Worm (Caenorhabditis elegans) whole organism, L4 larva: Measurements from ENCODE around the gene C24A8.6.
"Not testable (repeated sequence)": the region's sequence is repeated elsewhere in the genome, so short reads cannot be mapped to it uniquely, and the experiment has no call there.

Source experiments
- ceh-28 ChIP-seq: fragments of 150-350 bp; optimal IDR thresholded peaks from 2 replicates; lab custom pipeline; 2014; ENCODE audit warnings: missing biosample characterization, missing genetic modification reagents, missing genetic modification characterization
- ces-1 ChIP-seq: fragments of 150-350 bp; sonication (generic microtip); optimal IDR thresholded peaks from 4 replicates; lab custom pipeline; 2014; ENCODE audit warnings: missing biosample characterization, missing genetic modification reagents, missing genetic modification characterization
- egl-27 ChIP-seq: sonication (generic microtip); optimal IDR thresholded peaks from 3 replicates; lab custom pipeline; 2017; ENCODE audit warnings: missing biosample characterization, missing genetic modification reagents, missing genetic modification characterization
- fkh-10 ChIP-seq: fragments of 150-350 bp; optimal IDR thresholded peaks from 2 replicates; lab custom pipeline; 2014; ENCODE audit warnings: missing biosample characterization, missing genetic modification reagents, missing genetic modification characterization
- lir-3 ChIP-seq: sonication (generic microtip); optimal IDR thresholded peaks from 2 replicates; lab custom pipeline; 2016; ENCODE audit warnings: mild to moderate bottlenecking, missing genetic modification characterization, missing compliant biosample characterization
- nhr-42 ChIP-seq: fragments of 200-800 bp; sonication (Bioruptor generic); IDR thresholded peaks from 2 replicates; pipeline ENCODE4 v1.3.6; 2022; ENCODE audit warnings: missing genetic modification characterization, missing compliant biosample characterization
- nhr-77 ChIP-seq: fragments of 150-350 bp; optimal IDR thresholded peaks from 2 replicates; lab custom pipeline; 2014; ENCODE audit warnings: missing biosample characterization, missing genetic modification characterization
- pha-4 ChIP-seq, 2 experiments: fragments of 150-350 bp in 1 of 2; fragments of 200-800 bp in 1 of 2; sonication (Bioruptor generic) in 1 of 2; IDR thresholded peaks in 1 of 2; optimal IDR thresholded peaks in 1 of 2; 2 replicates each; pipeline versions ENCODE4 v1.3.6 to Lab custom; 2014 to 2022; ENCODE audit warnings: missing genetic modification characterization in 2 of 2, missing genetic modification reagents in 2 of 2, missing biosample characterization in 1 of 2, missing compliant biosample characterization in 1 of 2
- unc-130 ChIP-seq: sonication (generic microtip); optimal IDR thresholded peaks from 2 replicates; lab custom pipeline; 2016; ENCODE audit warnings: missing genetic modification reagents, missing genetic modification characterization, missing compliant biosample characterization
- unc-62 ChIP-seq, 3 experiments: fragments of 150-350 bp in 1 of 3; sonication (generic microtip); optimal IDR thresholded peaks in 2 of 3; peaks in 1 of 3; 1 replicate in 1 of 3; 2 replicates in 2 of 3; lab custom pipeline; 2014 to 2017; ENCODE audit warnings: missing biosample characterization in 3 of 3, missing genetic modification characterization in 3 of 3, missing genetic modification reagents in 3 of 3, missing genotype in 1 of 3

ce11 chrX:4332305-4332704 is at the start of gene C24A8.6:
- not testable (repeated sequence) for TF ChIP-seq pha-4 (GFP tag; IDR thresholded peaks at IDR 0.05; lab: Robert Waterston, UW); pha-4 (tag; optimal IDR thresholded peaks at IDR 0.05; lab: Kevin White, UChicago); ceh-28; unc-130 (GFP tag; lab: Kevin White, UChicago); lir-3 (tag; lab: Kevin White, UChicago); nhr-42 (GFP tag; lab: Robert Waterston, UW); nhr-77 (tag; lab: Kevin White, UChicago); egl-27 (tag; lab: Kevin White, UChicago); fkh-10 (GFP tag; lab: Kevin White, UChicago); unc-62 (GFP tag; optimal IDR thresholded peaks at IDR 0.05 in 1 of 2; lab: Kevin White, UChicago); unc-62 (tag; optimal IDR thresholded peaks at IDR 0.05; lab: Kevin White, UChicago); ces-1
